Worm (Caenorhabditis elegans) whole organism, L3 larva: ENCODE measurements around the gene R10D12.1.
A peak's percentile ranks its signal among the peaks of the same experiment; 100 is the strongest.

ENCODE experiments used
- aly-2 ChIP-seq: fragments of 150-350 bp; optimal IDR thresholded peaks from 2 replicates; lab custom pipeline; 2014; ENCODE audit warnings: missing biosample characterization, missing genetic modification characterization
- ama-1 ChIP-seq: fragments of 150-350 bp; optimal IDR thresholded peaks from 2 replicates; lab custom pipeline; 2018
- daf-12 ChIP-seq: fragments of 150-350 bp; optimal IDR thresholded peaks from 2 replicates; lab custom pipeline; 2014; ENCODE audit warnings: missing biosample characterization, missing genetic modification reagents, missing genetic modification characterization
- egl-5 ChIP-seq: fragments of 150-350 bp; optimal IDR thresholded peaks from 2 replicates; lab custom pipeline; 2017; ENCODE audit warnings: missing biosample characterization, missing genetic modification reagents, missing genetic modification characterization, inconsistent platforms
- elt-2 ChIP-seq: sonication (generic microtip); optimal IDR thresholded peaks from 2 replicates; lab custom pipeline; 2016; ENCODE audit warnings: missing genetic modification reagents, mild to moderate bottlenecking, missing genetic modification characterization, missing compliant biosample characterization
- elt-3 ChIP-seq, 3 experiments: fragments of 150-350 bp in 1 of 3; sonication (generic microtip) in 2 of 3; optimal IDR thresholded peaks; 2 replicates in 2 of 3; 4 replicates in 1 of 3; lab custom pipeline; 2014 to 2017; ENCODE audit warnings: missing biosample characterization in 3 of 3, missing genetic modification characterization in 3 of 3
- eor-1 ChIP-seq, 2 experiments: fragments of 150-350 bp; optimal IDR thresholded peaks; 2 replicates each; lab custom pipeline; 2014 to 2018; ENCODE audit warnings: missing biosample characterization in 2 of 2, missing genetic modification characterization in 2 of 2
- fkh-10 ChIP-seq: sonication (generic microtip); optimal IDR thresholded peaks from 2 replicates; lab custom pipeline; 2017; ENCODE audit warnings: missing biosample characterization, missing genetic modification reagents, missing genetic modification characterization
- fkh-2 ChIP-seq: fragments of 150-350 bp; optimal IDR thresholded peaks from 2 replicates; lab custom pipeline; 2014; ENCODE audit warnings: missing biosample characterization, missing genetic modification reagents, missing genetic modification characterization
- hmg-11 ChIP-seq: sonication (generic microtip); optimal IDR thresholded peaks from 2 replicates; lab custom pipeline; 2016; ENCODE audit warnings: missing genetic modification characterization, missing compliant biosample characterization
- jun-1 ChIP-seq: fragments of 150-350 bp; optimal IDR thresholded peaks from 2 replicates; lab custom pipeline; 2014; ENCODE audit warnings: missing biosample characterization, missing genetic modification reagents, missing genetic modification characterization
- lin-15B ChIP-seq: fragments of 150-350 bp; optimal IDR thresholded peaks from 2 replicates; lab custom pipeline; 2014; ENCODE audit warnings: missing biosample characterization, missing genetic modification characterization
- lin-39 ChIP-seq: fragments of 150-350 bp; optimal IDR thresholded peaks from 2 replicates; lab custom pipeline; 2018; ENCODE audit warnings: missing biosample characterization, missing genetic modification reagents, missing genetic modification characterization
- mdl-1 ChIP-seq: fragments of 150-350 bp; optimal IDR thresholded peaks from 2 replicates; lab custom pipeline; 2014; ENCODE audit warnings: missing biosample characterization, missing genetic modification characterization
- mml-1 ChIP-seq: fragments of 150-350 bp; sonication (generic microtip); optimal IDR thresholded peaks from 3 replicates; lab custom pipeline; 2014; ENCODE audit warnings: missing biosample characterization, missing genetic modification characterization
- nfya-1 ChIP-seq: sonication (generic microtip); optimal IDR thresholded peaks from 2 replicates; lab custom pipeline; 2017; ENCODE audit warnings: missing genetic modification characterization, mild to moderate bottlenecking, missing compliant biosample characterization, antibody characterized with exemption, moderate library complexity; ENCODE audit not compliant: insufficient read depth
- nhr-11 ChIP-seq: fragments of 150-350 bp; optimal IDR thresholded peaks from 2 replicates; lab custom pipeline; 2014; ENCODE audit warnings: missing biosample characterization, missing genetic modification characterization
- nhr-23 ChIP-seq: fragments of 150-350 bp; optimal IDR thresholded peaks from 2 replicates; lab custom pipeline; 2014; ENCODE audit warnings: missing biosample characterization, missing genetic modification reagents, missing genetic modification characterization
- nhr-237 ChIP-seq: fragments of 150-350 bp; optimal IDR thresholded peaks from 2 replicates; lab custom pipeline; 2014; ENCODE audit warnings: missing biosample characterization, missing genetic modification characterization
- nhr-25 ChIP-seq: sonication (generic microtip); optimal IDR thresholded peaks from 2 replicates; lab custom pipeline; 2017; ENCODE audit warnings: missing biosample characterization, missing genetic modification characterization
- nhr-28 ChIP-seq: fragments of 150-350 bp; optimal IDR thresholded peaks from 2 replicates; lab custom pipeline; 2014; ENCODE audit warnings: missing biosample characterization, missing genetic modification characterization
- nhr-43 ChIP-seq: sonication (generic microtip); optimal IDR thresholded peaks from 2 replicates; lab custom pipeline; 2016; ENCODE audit warnings: mild to moderate bottlenecking, missing genetic modification characterization, missing compliant biosample characterization; ENCODE audit not compliant: poor library complexity, severe bottlenecking
- nhr-67 ChIP-seq: fragments of 150-350 bp; optimal IDR thresholded peaks from 2 replicates; lab custom pipeline; 2014; ENCODE audit warnings: missing biosample characterization, missing genetic modification characterization
- nhr-76 ChIP-seq: fragments of 150-350 bp; sonication (generic microtip); optimal IDR thresholded peaks from 5 replicates; lab custom pipeline; 2014; ENCODE audit warnings: missing biosample characterization, missing genetic modification characterization
- nhr-77 ChIP-seq: fragments of 150-350 bp; optimal IDR thresholded peaks from 2 replicates; lab custom pipeline; 2014; ENCODE audit warnings: missing biosample characterization, missing genetic modification characterization
- pha-4 ChIP-seq: fragments of 150-350 bp; optimal IDR thresholded peaks from 2 replicates; lab custom pipeline; 2014; ENCODE audit warnings: missing biosample characterization, missing genetic modification reagents, missing genetic modification characterization
- pqm-1 ChIP-seq: fragments of 150-350 bp; optimal IDR thresholded peaks from 2 replicates; lab custom pipeline; 2017; ENCODE audit warnings: missing biosample characterization, missing genetic modification characterization, inconsistent platforms
- sea-2 ChIP-seq: fragments of 150-350 bp; sonication (generic microtip); optimal IDR thresholded peaks from 4 replicates; lab custom pipeline; 2014; ENCODE audit warnings: missing biosample characterization, missing genetic modification reagents, missing genetic modification characterization
- tbx-2 ChIP-seq: sonication (generic microtip); optimal IDR thresholded peaks from 2 replicates; lab custom pipeline; 2016; ENCODE audit warnings: mild to moderate bottlenecking, missing genetic modification characterization, missing compliant biosample characterization
- unc-62 ChIP-seq: fragments of 150-350 bp; sonication (generic microtip); optimal IDR thresholded peaks from 4 replicates; lab custom pipeline; 2014; ENCODE audit warnings: missing biosample characterization, missing genetic modification reagents, missing genetic modification characterization
- zag-1 ChIP-seq: fragments of 150-350 bp; optimal IDR thresholded peaks from 2 replicates; lab custom pipeline; 2014; ENCODE audit warnings: missing biosample characterization, missing genetic modification characterization
- ztf-11 ChIP-seq: fragments of 150-350 bp; optimal IDR thresholded peaks from 2 replicates; lab custom pipeline; 2014; ENCODE audit warnings: missing biosample characterization, missing genetic modification characterization
- ztf-4 ChIP-seq: fragments of 150-350 bp; optimal IDR thresholded peaks from 2 replicates; lab custom pipeline; 2014; ENCODE audit warnings: missing biosample characterization, missing genetic modification characterization

R10D12.1 gene

DNA sequence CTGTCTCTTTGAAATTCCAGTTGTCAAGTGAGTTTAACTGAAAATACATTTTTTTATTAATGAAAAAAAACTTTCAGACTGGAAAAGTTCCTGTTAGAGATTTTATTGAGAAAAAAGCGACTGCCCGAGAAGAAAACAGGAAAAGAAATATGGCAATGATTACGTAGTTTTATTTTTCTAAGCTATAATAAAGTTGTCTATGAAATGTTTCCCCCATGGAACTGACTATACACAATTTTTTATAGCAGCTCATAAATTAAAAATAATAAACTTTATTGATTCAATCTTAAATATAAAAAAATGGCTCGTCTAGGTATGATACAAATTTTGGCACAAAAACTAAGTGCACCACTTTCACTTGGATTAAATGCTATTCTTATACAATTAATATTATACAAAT is 31.9 kb downstream of the R10D12.1 start, which contains the start of gene C06B3.1:
C06B3.1 (plus strand) TSS at position 301 of the 400 bp plus-strand sequence.
- no peak for TF ChIP-seq daf-12 (tag; lab: Kevin White, UChicago)
- TF ChIP-seq nfya-1 (tag; lab: Kevin White, UChicago): no peak
- TF ChIP-seq hmg-11 (tag; lab: Kevin White, UChicago): no peak
- no peak for TF ChIP-seq mdl-1 (tag; lab: Kevin White, UChicago)
- TF ChIP-seq fkh-10: no peak
- no peak for TF ChIP-seq ztf-4 (tag; lab: Kevin White, UChicago)
- no peak for TF ChIP-seq nhr-76
- no peak for TF ChIP-seq zag-1 (tag; lab: Kevin White, UChicago)
- no peak for TF ChIP-seq eor-1 (tag; optimal IDR thresholded peaks at IDR 0.05; lab: Kevin White, UChicago)
- no peak for TF ChIP-seq ztf-11
- TF ChIP-seq aly-2: no peak
- TF ChIP-seq fkh-2: no peak
- no peak for TF ChIP-seq mml-1

ce11 chrV:13899213-13899612 is 35.2 kb downstream of the R10D12.1 start, which contains the start of gene oac-3:
oac-3 (plus strand) TSS chrV:13899513.
- no peak for TF ChIP-seq zag-1 (tag; lab: Kevin White, UChicago)
- no peak for TF ChIP-seq nhr-77
- TF ChIP-seq sea-2: no peak
- TF ChIP-seq unc-62 (GFP tag; lab: Kevin White, UChicago): no peak
- TF ChIP-seq ztf-4 (tag; lab: Kevin White, UChicago): no peak
- no peak for TF ChIP-seq mdl-1 (tag; lab: Kevin White, UChicago)
- TF ChIP-seq nhr-43: no peak
- no peak for TF ChIP-seq nhr-11 (tag; lab: Kevin White, UChicago)
- TF ChIP-seq daf-12 (tag; lab: Kevin White, UChicago): no peak
- TF ChIP-seq egl-5 (tag; lab: Kevin White, UChicago): no peak
- TF ChIP-seq nhr-67 (tag; lab: Kevin White, UChicago): no peak
- TF ChIP-seq lin-15B (tag; lab: Kevin White, UChicago): no peak
- no peak for TF ChIP-seq pha-4 (tag; lab: Kevin White, UChicago)
- TF ChIP-seq ztf-11: no peak
- no peak for TF ChIP-seq nhr-23 (tag; lab: Kevin White, UChicago)
- no peak for TF ChIP-seq pqm-1
- TF ChIP-seq elt-3 (tag; optimal IDR thresholded peaks at IDR 0.05; lab: Kevin White, UChicago): no peak

ce11 chrV:13898356-13898755 is 36.1 kb downstream of the R10D12.1 start, which contains the start of gene cyp-35C1:
cyp-35C1 (minus strand) TSS chrV:13898487.
- TF ChIP-seq ama-1 (lab: Kevin White, UChicago) (no peak), nhr-23 (tag; lab: Kevin White, UChicago) (no peak), elt-2 (tag; lab: Kevin White, UChicago) (peak; percentile 59), pqm-1 (peak; percentile 51)

ce11 chrV:13893583-13893982 is 40.9 kb downstream of the R10D12.1 start:
- TF ChIP-seq nhr-23 (tag; lab: Kevin White, UChicago) (no peak), sea-2 (no peak), elt-2 (tag; lab: Kevin White, UChicago) (peak; percentile 93), pqm-1 (peak; percentile 92), egl-5 (tag; lab: Kevin White, UChicago) (no peak)

ce11 chrV:13892457-13893375 is 41.7 kb downstream of the R10D12.1 start, which contains the start of gene sptl-3:
sptl-3 (plus strand) TSS chrV:13893325.
- TF ChIP-seq nhr-25 (tag; lab: Kevin White, UChicago) (peak; percentile 48), jun-1 (tag; lab: Kevin White, UChicago) (peak; percentile 56), nfya-1 (tag; lab: Kevin White, UChicago) (peak; percentile 18), lin-15B (tag; lab: Kevin White, UChicago) (peak; percentile 54), elt-3 (tag; optimal IDR thresholded peaks at IDR 0.05; lab: Kevin White, UChicago) (peak; percentile 0 to 46 (median 14)), fkh-10 (no peak), nhr-28 (tag; lab: Kevin White, UChicago) (no peak), tbx-2 (tag; lab: Kevin White, UChicago) (no peak), elt-2 (tag; lab: Kevin White, UChicago) (peak; percentile 92), nhr-43 (peak; percentile 71), lin-39 (tag; lab: Kevin White, UChicago) (no peak), nhr-23 (tag; lab: Kevin White, UChicago) (peak; percentile 53), pqm-1 (peak; percentile 18), pha-4 (tag; lab: Kevin White, UChicago) (no peak), nhr-67 (tag; lab: Kevin White, UChicago) (no peak), hmg-11 (tag; lab: Kevin White, UChicago) (peak; percentile 3), nhr-237 (tag; lab: Kevin White, UChicago) (no peak)
